Fruit fly (Drosophila melanogaster) whole organism, embryonic: Measurements from ENCODE around the gene CG6785.

Experiments used
- Asciz ChIP-seq: fragments of 200-800 bp; sonication (Bioruptor generic); optimal IDR thresholded peaks from 2 replicates; lab custom pipeline; 2017; ENCODE audit warnings: missing biosample characterization, mild to moderate bottlenecking, missing genetic modification characterization, missing genetic modification reagents
- Awh ChIP-seq: fragments of 200-800 bp; sonication (Bioruptor generic); IDR thresholded peaks from 2 replicates; pipeline ENCODE4, ENCODE4 v1.3.6; 2022; ENCODE audit warnings: missing biosample characterization, missing genetic modification characterization
- CG10431 ChIP-seq: fragments of 200-800 bp; sonication (Bioruptor generic); optimal IDR thresholded peaks from 3 replicates; lab custom pipeline; 2018; ENCODE audit warnings: missing biosample characterization, mild to moderate bottlenecking, missing genetic modification characterization
- CG11560 ChIP-seq: fragments of 200-800 bp; sonication (Bioruptor generic); IDR thresholded peaks from 3 replicates; pipeline ENCODE4 v1.3.6; 2022; ENCODE audit warnings: missing biosample characterization, missing genetic modification characterization
- CG12236 ChIP-seq: fragments of 200-800 bp; sonication (Bioruptor generic); optimal IDR thresholded peaks from 2 replicates; lab custom pipeline; 2016; ENCODE audit warnings: missing biosample characterization, missing genetic modification characterization
- CG12299 ChIP-seq: fragments of 200-800 bp; sonication (Bioruptor generic); optimal IDR thresholded peaks from 2 replicates; lab custom pipeline; 2018; ENCODE audit warnings: missing biosample characterization, mild to moderate bottlenecking, missing genetic modification characterization
- CG15696 ChIP-seq: fragments of 200-800 bp; sonication (Bioruptor generic); optimal IDR thresholded peaks from 2 replicates; lab custom pipeline; 2019; ENCODE audit warnings: missing biosample characterization, mild to moderate bottlenecking, missing genetic modification characterization, moderate library complexity
- CG16813 ChIP-seq: fragments of 200-800 bp; sonication (Bioruptor generic); IDR thresholded peaks from 3 replicates; pipeline ENCODE4 v1.3.6; 2022; ENCODE audit warnings: missing biosample characterization, missing genetic modification characterization; ENCODE audit not compliant: partially characterized antibody
- CG16863 ChIP-seq: fragments of 200-800 bp; sonication (Bioruptor generic); optimal IDR thresholded peaks from 3 replicates; lab custom pipeline; 2016; ENCODE audit warnings: missing biosample characterization, missing genetic modification characterization
- CG17568 ChIP-seq: fragments of 200-800 bp; sonication (Bioruptor generic); optimal IDR thresholded peaks from 2 replicates; lab custom pipeline; 2018; ENCODE audit warnings: missing biosample characterization, mild to moderate bottlenecking, missing genetic modification characterization, moderate library complexity
- CG17802 ChIP-seq: fragments of 200-800 bp; sonication (Bioruptor generic); optimal IDR thresholded peaks from 2 replicates; lab custom pipeline; 2018; ENCODE audit warnings: missing biosample characterization, mild to moderate bottlenecking, missing genetic modification characterization, moderate library complexity
- CG17912 ChIP-seq: fragments of 200-800 bp; sonication (Bioruptor generic); optimal IDR thresholded peaks from 2 replicates; lab custom pipeline; 2018; ENCODE audit warnings: missing biosample characterization, mild to moderate bottlenecking, missing genetic modification characterization
- CG2129 ChIP-seq: fragments of 200-800 bp; sonication (Bioruptor generic); IDR thresholded peaks from 2 replicates; pipeline ENCODE4 v1.3.6; 2022; ENCODE audit warnings: missing biosample characterization, missing genetic modification characterization; ENCODE audit not compliant: partially characterized antibody
- CG2678 ChIP-seq: fragments of 200-800 bp; sonication (Bioruptor generic); optimal IDR thresholded peaks from 3 replicates; lab custom pipeline; 2019; ENCODE audit warnings: missing biosample characterization, mild to moderate bottlenecking, missing genetic modification characterization, moderate library complexity
- CG2889 ChIP-seq: fragments of 200-800 bp; sonication (Bioruptor generic); IDR thresholded peaks from 3 replicates; pipeline ENCODE4 v1.3.6; 2022; ENCODE audit warnings: missing biosample characterization, missing genetic modification characterization
- CG30431 ChIP-seq: fragments of 200-800 bp; sonication (Bioruptor generic); optimal IDR thresholded peaks from 2 replicates; lab custom pipeline; 2017; ENCODE audit warnings: missing biosample characterization, missing genetic modification characterization
- CG7372 ChIP-seq: fragments of 200-800 bp; sonication (Bioruptor generic); IDR thresholded peaks from 2 replicates; pipeline ENCODE4 v1.3.6; 2022; ENCODE audit warnings: missing biosample characterization, missing genetic modification characterization
- CG7987 ChIP-seq: fragments of 200-800 bp; sonication (Bioruptor generic); optimal IDR thresholded peaks from 2 replicates; lab custom pipeline; 2018; ENCODE audit warnings: missing biosample characterization, mild to moderate bottlenecking, missing genetic modification characterization, moderate library complexity
- CG8359 ChIP-seq: fragments of 200-800 bp; sonication (Bioruptor generic); optimal IDR thresholded peaks from 2 replicates; lab custom pipeline; 2017; ENCODE audit warnings: missing biosample characterization, mild to moderate bottlenecking, missing genetic modification characterization, borderline replicate concordance
- CG8388 ChIP-seq: fragments of 200-800 bp; sonication (Bioruptor generic); optimal IDR thresholded peaks from 2 replicates; lab custom pipeline; 2019; ENCODE audit warnings: missing biosample characterization, mild to moderate bottlenecking, missing genetic modification characterization, moderate library complexity
- CG9797 ChIP-seq: fragments of 200-800 bp; sonication (Bioruptor generic); optimal IDR thresholded peaks from 3 replicates; lab custom pipeline; 2018; ENCODE audit warnings: missing biosample characterization, mild to moderate bottlenecking, missing genetic modification characterization
- Doc3 ChIP-seq: fragments of 200-800 bp; sonication (Bioruptor generic); IDR thresholded peaks from 3 replicates; pipeline ENCODE4 v1.3.6; 2022; ENCODE audit warnings: missing biosample characterization, missing genetic modification characterization; ENCODE audit not compliant: partially characterized antibody
- Ets97D ChIP-seq: fragments of 200-800 bp; sonication (Bioruptor generic); optimal IDR thresholded peaks from 3 replicates; lab custom pipeline; 2016; ENCODE audit warnings: missing biosample characterization, missing genetic modification characterization
- Gsc ChIP-seq: fragments of 200-800 bp; sonication (Bioruptor generic); IDR thresholded peaks from 2 replicates; pipeline ENCODE4 v1.3.6; 2022; ENCODE audit warnings: missing biosample characterization, missing genetic modification characterization
- H15 ChIP-seq: fragments of 200-800 bp; sonication (Bioruptor generic); IDR thresholded peaks from 3 replicates; pipeline ENCODE4 v1.3.6; 2022; ENCODE audit warnings: missing biosample characterization, missing genetic modification characterization
- Hr78 ChIP-seq, 2 experiments: fragments of 200-800 bp in 1 of 2; fragments of >200 bp in 1 of 2; sonication (Bioruptor generic) in 1 of 2; optimal IDR thresholded peaks; 2 replicates each; lab custom pipeline; 2017 to 2019; ENCODE audit warnings: missing biosample characterization in 2 of 2, missing genetic modification characterization in 2 of 2, mild to moderate bottlenecking in 1 of 2, moderate library complexity in 1 of 2
- MESR4 ChIP-seq: fragments of 200-800 bp; sonication (Bioruptor generic); optimal IDR thresholded peaks from 2 replicates; lab custom pipeline; 2018; ENCODE audit warnings: missing biosample characterization, mild to moderate bottlenecking, missing genetic modification characterization, moderate library complexity
- Myb ChIP-seq: fragments of 200-800 bp; sonication (Bioruptor generic); optimal IDR thresholded peaks from 2 replicates; lab custom pipeline; 2016; ENCODE audit warnings: missing biosample characterization, missing genetic modification characterization
- Neu2 ChIP-seq: fragments of 200-800 bp; sonication (Bioruptor generic); optimal IDR thresholded peaks from 3 replicates; lab custom pipeline; 2016; ENCODE audit warnings: missing biosample characterization, missing genetic modification characterization, borderline replicate concordance
- NfI ChIP-seq: fragments of 200-800 bp; sonication (Bioruptor generic); optimal IDR thresholded peaks from 3 replicates; lab custom pipeline; 2018; ENCODE audit warnings: missing biosample characterization, mild to moderate bottlenecking, missing genetic modification characterization, moderate library complexity
- Six4 ChIP-seq: fragments of 200-800 bp; sonication (Bioruptor generic); optimal IDR thresholded peaks from 2 replicates; lab custom pipeline; 2016; ENCODE audit warnings: missing biosample characterization, missing genetic modification characterization
- Stat92E ChIP-seq, 3 experiments: fragments of >200 bp in 2 of 3; fragments of 200-800 bp in 1 of 3; sonication (Bioruptor generic) in 1 of 3; optimal IDR thresholded peaks; 2 replicates each; lab custom pipeline; 2017 to 2019; ENCODE audit warnings: missing biosample characterization in 3 of 3, missing genetic modification characterization in 3 of 3, mild to moderate bottlenecking in 1 of 3, moderate library complexity in 1 of 3
- TFAM ChIP-seq: fragments of 200-800 bp; sonication (Bioruptor generic); optimal IDR thresholded peaks from 2 replicates; lab custom pipeline; 2017; ENCODE audit warnings: missing biosample characterization, missing genetic modification characterization, inconsistent platforms
- Vsx1 ChIP-seq: fragments of 200-800 bp; sonication (Bioruptor generic); optimal IDR thresholded peaks from 2 replicates; lab custom pipeline; 2017; ENCODE audit warnings: missing biosample characterization, mild to moderate bottlenecking, missing genetic modification characterization, missing genetic modification reagents
- Xbp1 ChIP-seq: fragments of 200-800 bp; sonication (Bioruptor generic); optimal IDR thresholded peaks from 3 replicates; lab custom pipeline; 2016; ENCODE audit warnings: missing biosample characterization, mild to moderate bottlenecking, missing genetic modification characterization
- bigmax ChIP-seq: fragments of 200-800 bp; sonication (Bioruptor generic); optimal IDR thresholded peaks from 2 replicates; lab custom pipeline; 2018; ENCODE audit warnings: missing biosample characterization, mild to moderate bottlenecking, missing genetic modification characterization
- cato ChIP-seq: fragments of 200-800 bp; sonication (Bioruptor generic); optimal IDR thresholded peaks from 2 replicates; lab custom pipeline; 2016; ENCODE audit warnings: missing biosample characterization, missing genetic modification characterization, borderline replicate concordance
- danr ChIP-seq: fragments of 200-800 bp; sonication (Bioruptor generic); IDR thresholded peaks from 2 replicates; pipeline ENCODE4 v1.3.6; 2022; ENCODE audit warnings: missing biosample characterization, missing genetic modification characterization
- emc ChIP-seq: fragments of 200-800 bp; sonication (Bioruptor generic); optimal IDR thresholded peaks from 2 replicates; lab custom pipeline; 2016; ENCODE audit warnings: missing biosample characterization, missing genetic modification characterization
- esg ChIP-seq: fragments of 200-800 bp; sonication (Bioruptor generic); conservative IDR thresholded peaks from 2 replicates; pipeline ENCODE4 v1.3.6; 2022; ENCODE audit warnings: missing biosample characterization, missing genetic modification characterization
- exex ChIP-seq: fragments of 200-800 bp; sonication (Bioruptor generic); optimal IDR thresholded peaks from 4 replicates; lab custom pipeline; 2018; ENCODE audit warnings: missing biosample characterization, mild to moderate bottlenecking, missing genetic modification characterization, moderate library complexity
- ftz-f1 ChIP-seq: fragments of 200-800 bp; sonication (Bioruptor generic); optimal IDR thresholded peaks from 2 replicates; lab custom pipeline; 2016; ENCODE audit warnings: missing biosample characterization, missing genetic modification characterization
- grn ChIP-seq: fragments of 200-800 bp; sonication (Bioruptor generic); optimal IDR thresholded peaks from 3 replicates; lab custom pipeline; 2017; ENCODE audit warnings: missing biosample characterization, missing genetic modification characterization
- ham ChIP-seq: fragments of 200-800 bp; sonication (Bioruptor generic); IDR thresholded peaks from 2 replicates; pipeline ENCODE4 v1.3.6; 2022; ENCODE audit warnings: missing biosample characterization, missing genetic modification characterization
- hbn ChIP-seq: fragments of 200-800 bp; sonication (Bioruptor generic); IDR thresholded peaks from 2 replicates; pipeline ENCODE4 v1.3.6; 2022; ENCODE audit warnings: missing biosample characterization, missing genetic modification characterization; ENCODE audit not compliant: partially characterized antibody
- mam ChIP-seq: fragments of 200-800 bp; sonication (Bioruptor generic); optimal IDR thresholded peaks from 3 replicates; lab custom pipeline; 2016; ENCODE audit warnings: missing biosample characterization, missing genetic modification characterization
- onecut ChIP-seq: fragments of 200-800 bp; sonication (Bioruptor generic); IDR thresholded peaks from 2 replicates; pipeline ENCODE4 v1.3.6; 2022; ENCODE audit warnings: missing biosample characterization, missing genetic modification characterization
- rib ChIP-seq: fragments of 200-800 bp; sonication (Bioruptor generic); IDR thresholded peaks from 2 replicates; pipeline ENCODE4 v1.3.6; 2022; ENCODE audit warnings: missing biosample characterization, missing genetic modification characterization
- row ChIP-seq: fragments of 200-800 bp; sonication (Bioruptor generic); IDR thresholded peaks from 3 replicates; pipeline ENCODE4 v1.3.6; 2022; ENCODE audit warnings: missing biosample characterization, missing genetic modification characterization
- stwl ChIP-seq: fragments of 200-800 bp; sonication (Bioruptor generic); optimal IDR thresholded peaks from 3 replicates; lab custom pipeline; 2018; ENCODE audit warnings: missing biosample characterization, mild to moderate bottlenecking, missing genetic modification characterization, moderate library complexity

The CG6785 gene

dm6 chr2L:12021193-12021592 lies 23.8 kb downstream of the CG6785 start (continued):
- TF ChIP-seq Myb (GFP tag; lab: Kevin White, UChicago), result no peak
- no peak for TF ChIP-seq Ets97D (GFP tag; lab: Kevin White, UChicago)
- peak; percentile 81 for TF ChIP-seq Vsx1
- no peak for TF ChIP-seq CG17568 (GFP tag; lab: Kevin White, UChicago)
- no peak for TF ChIP-seq CG9797 (GFP tag; lab: Kevin White, UChicago)
- TF ChIP-seq esg (GFP tag; lab: Robert Waterston, UW), result no peak
- TF ChIP-seq CG2889 (GFP tag; lab: Robert Waterston, UW), result no peak
- no peak for TF ChIP-seq H15
- TF ChIP-seq MESR4 (GFP tag; lab: Kevin White, UChicago), result no peak
- peak; percentile 37 for TF ChIP-seq NfI
- peak; percentile 4 for TF ChIP-seq exex
- TF ChIP-seq CG8388, result peak; percentile 42
- peak; percentile 37 for TF ChIP-seq CG16863
- no peak for TF ChIP-seq ham (GFP tag; lab: Robert Waterston, UW)
- TF ChIP-seq CG12299, result peak; percentile 89
- no peak for TF ChIP-seq rib (GFP tag; lab: Robert Waterston, UW)
- 0 out of 2 replicates have a peak, but pooled peaks have one; percentile 19 for TF ChIP-seq Awh
- no peak for TF ChIP-seq CG16813 (GFP tag; lab: Robert Waterston, UW)
- no peak for TF ChIP-seq Neu2 (GFP tag; lab: Kevin White, UChicago)
- peak; percentile 70 for TF ChIP-seq CG10431 (GFP tag; lab: Kevin White, UChicago)
- peak; percentile 34 for TF ChIP-seq Six4
- TF ChIP-seq hbn (GFP tag; lab: Robert Waterston, UW), result no peak
- no peak for TF ChIP-seq Gsc
- no peak for TF ChIP-seq Hr78 (GFP tag; optimal IDR thresholded peaks at IDR 0.05; lab: Kevin White, UChicago)
- no peak for TF ChIP-seq emc (GFP tag; lab: Kevin White, UChicago)
- peak; percentile 91 for TF ChIP-seq CG7987 (GFP tag; lab: Kevin White, UChicago)
- TF ChIP-seq CG8359 (GFP tag; lab: Kevin White, UChicago), result no peak
- TF ChIP-seq CG2678 (tag; lab: Kevin White, UChicago), result peak; percentile 72
- TF ChIP-seq Stat92E (GFP tag; optimal IDR thresholded peaks at IDR 0.05; lab: Kevin White, UChicago), result no peak
- no peak for TF ChIP-seq CG2129 (GFP tag; lab: Robert Waterston, UW)
- no peak for TF ChIP-seq row
- peak; percentile 68 for TF ChIP-seq CG15696 (tag; lab: Kevin White, UChicago)
- peak; percentile 15 for TF ChIP-seq CG17802 (tag; lab: Kevin White, UChicago)
- TF ChIP-seq CG12236 (GFP tag; lab: Kevin White, UChicago), result peak; percentile 63
- TF ChIP-seq CG17912, result peak; percentile 8
- no peak for TF ChIP-seq CG7372 (GFP tag; lab: Robert Waterston, UW)
- TF ChIP-seq TFAM (GFP tag; lab: Kevin White, UChicago), result no peak
- TF ChIP-seq danr (GFP tag; lab: Robert Waterston, UW), result no peak
- no peak for TF ChIP-seq stwl (tag; lab: Kevin White, UChicago)
- no peak for TF ChIP-seq bigmax (GFP tag; lab: Kevin White, UChicago)
- no peak for TF ChIP-seq Doc3
- peak; percentile 34 for TF ChIP-seq cato
- peak; percentile 78 for TF ChIP-seq Asciz (GFP tag; lab: Kevin White, UChicago)
- TF ChIP-seq Xbp1, result no peak
- TF ChIP-seq grn (GFP tag; lab: Kevin White, UChicago), result peak; percentile 23
- TF ChIP-seq mam (GFP tag; lab: Kevin White, UChicago), result no peak
- no peak for TF ChIP-seq CG11560 (tag; lab: Robert Waterston, UW)
- no peak; the same call in 1 of the 2 replicates for TF ChIP-seq onecut
- TF ChIP-seq CG30431 (GFP tag; lab: Kevin White, UChicago), result no peak
- TF ChIP-seq ftz-f1 (GFP tag; lab: Kevin White, UChicago), result no peak
